Fruit fly (Drosophila melanogaster): ENCODE results near the gene msn.

msn gene

dm6 chr3L:2571975-2572374 is 14.4 kb downstream of the msn start:
- peak; percentile 16 for TF ChIP-seq h (GFP tag; optimal IDR thresholded peaks at IDR 0.05)
- peak in 1 of 2 experiments; percentile 34 for TF ChIP-seq foxo (GFP tag; optimal IDR thresholded peaks at IDR 0.05)
- TF ChIP-seq jim (GFP tag; optimal IDR thresholded peaks at IDR 0.05): no peak
- TF ChIP-seq fru (GFP tag; optimal IDR thresholded peaks at IDR 0.05): peak; percentile 36

dm6 chr3L:2570269-2570723 is 16.0 kb downstream of the msn start:
- peak; percentile 50 for TF ChIP-seq Sp1 (GFP tag; optimal IDR thresholded peaks at IDR 0.05)
- TF ChIP-seq br (GFP tag; optimal IDR thresholded peaks at IDR 0.05): peak; percentile 74
- peak; percentile 41 for TF ChIP-seq sage (GFP tag; optimal IDR thresholded peaks at IDR 0.05)
- TF ChIP-seq CG9705 (GFP tag; optimal IDR thresholded peaks at IDR 0.05): no peak
- TF ChIP-seq OdsH (GFP tag; optimal IDR thresholded peaks at IDR 0.05): peak; percentile 71
- peak; percentile 42 for TF ChIP-seq woc (GFP tag; optimal IDR thresholded peaks at IDR 0.05)
- peak; percentile 80 for TF ChIP-seq fru (GFP tag; optimal IDR thresholded peaks at IDR 0.05)
- TF ChIP-seq Hnf4 (GFP tag; optimal IDR thresholded peaks at IDR 0.05): peak; percentile 67
- TF ChIP-seq dmrt93B (GFP tag; optimal IDR thresholded peaks at IDR 0.05): no peak
- peak; percentile 27 to 78 for TF ChIP-seq foxo (GFP tag; optimal IDR thresholded peaks at IDR 0.05)
- no peak for TF ChIP-seq lola (GFP tag; optimal IDR thresholded peaks at IDR 0.05)
- TF ChIP-seq Dfd (GFP tag; optimal IDR thresholded peaks at IDR 0.05): no peak
- no peak for TF ChIP-seq Hr78 (GFP tag; optimal IDR thresholded peaks at IDR 0.05)
- peak; percentile 12 for TF ChIP-seq CG32264 (GFP tag; optimal IDR thresholded peaks at IDR 0.05)
- TF ChIP-seq HLH106 (tag; optimal IDR thresholded peaks at IDR 0.05): peak; percentile 32
- peak; percentile 78 for TF ChIP-seq rgr (GFP tag; optimal IDR thresholded peaks at IDR 0.05)
- no peak for TF ChIP-seq dl (GFP tag; optimal IDR thresholded peaks at IDR 0.05; ENCODE audit: insufficient read depth in 1 of 2, partially characterized antibody in 2 of 2)
- no peak for TF ChIP-seq CrebA (GFP tag; optimal IDR thresholded peaks at IDR 0.05; ENCODE audit: borderline replicate concordance)
- peak; percentile 66 for TF ChIP-seq psq (GFP tag; optimal IDR thresholded peaks at IDR 0.05)
- no peak for TF ChIP-seq N (GFP tag; optimal IDR thresholded peaks at IDR 0.05)
- peak; percentile 16 for TF ChIP-seq brk (GFP tag; optimal IDR thresholded peaks at IDR 0.05)
- TF ChIP-seq Rel (GFP tag; optimal IDR thresholded peaks at IDR 0.05): no peak
- no peak for TF ChIP-seq Rel (tag; optimal IDR thresholded peaks at IDR 0.05)
- TF ChIP-seq ey (GFP tag; optimal IDR thresholded peaks at IDR 0.05): peak; percentile 78
- TF ChIP-seq pan (optimal IDR thresholded peaks at IDR 0.05): no peak
- TF ChIP-seq Hr83 (GFP tag; optimal IDR thresholded peaks at IDR 0.05; ENCODE audit: poor library complexity, severe bottlenecking): no peak
- no peak for TF ChIP-seq GATAd (GFP tag; optimal IDR thresholded peaks at IDR 0.05)
- peak; percentile 77 for TF ChIP-seq h (GFP tag; optimal IDR thresholded peaks at IDR 0.05)

- TF ChIP-seq fru (GFP tag; optimal IDR thresholded peaks at IDR 0.05) (no peak), lola (GFP tag; optimal IDR thresholded peaks at IDR 0.05) (no peak), brk (GFP tag; optimal IDR thresholded peaks at IDR 0.05) (no peak), Jra (GFP tag; optimal IDR thresholded peaks at IDR 0.05) (no peak), sage (GFP tag; optimal IDR thresholded peaks at IDR 0.05) (no peak), dl (GFP tag; optimal IDR thresholded peaks at IDR 0.05; ENCODE audit: insufficient read depth in 1 of 2, partially characterized antibody in 2 of 2) (no peak), CG32264 (GFP tag; optimal IDR thresholded peaks at IDR 0.05) (no peak), usp (GFP tag; optimal IDR thresholded peaks at IDR 0.05) (no peak), Mio (GFP tag; optimal IDR thresholded peaks at IDR 0.05) (no peak), psq (GFP tag; optimal IDR thresholded peaks at IDR 0.05) (no peak), Hnf4 (GFP tag; optimal IDR thresholded peaks at IDR 0.05) (no peak), woc (GFP tag; optimal IDR thresholded peaks at IDR 0.05) (no peak), Myc (optimal IDR thresholded peaks at IDR 0.05) (no peak), Vsx2 (GFP tag; optimal IDR thresholded peaks at IDR 0.05; ENCODE audit: partially characterized antibody) (no peak), Abd-B (GFP tag; optimal IDR thresholded peaks at IDR 0.05) (no peak), OdsH (GFP tag; optimal IDR thresholded peaks at IDR 0.05) (no peak), h (GFP tag; optimal IDR thresholded peaks at IDR 0.05) (no peak), dmrt93B (GFP tag; optimal IDR thresholded peaks at IDR 0.05) (no peak), pan (optimal IDR thresholded peaks at IDR 0.05) (no peak), Hr78 (GFP tag; optimal IDR thresholded peaks at IDR 0.05) (no peak)
These were observed 18.1 kb downstream of the msn start for dm6 chr3L:2568274-2568673.

Data from whole organism, wandering third instar larva.